Worm (Caenorhabditis elegans): ENCODE data around the gene glt-6.

DNA sequence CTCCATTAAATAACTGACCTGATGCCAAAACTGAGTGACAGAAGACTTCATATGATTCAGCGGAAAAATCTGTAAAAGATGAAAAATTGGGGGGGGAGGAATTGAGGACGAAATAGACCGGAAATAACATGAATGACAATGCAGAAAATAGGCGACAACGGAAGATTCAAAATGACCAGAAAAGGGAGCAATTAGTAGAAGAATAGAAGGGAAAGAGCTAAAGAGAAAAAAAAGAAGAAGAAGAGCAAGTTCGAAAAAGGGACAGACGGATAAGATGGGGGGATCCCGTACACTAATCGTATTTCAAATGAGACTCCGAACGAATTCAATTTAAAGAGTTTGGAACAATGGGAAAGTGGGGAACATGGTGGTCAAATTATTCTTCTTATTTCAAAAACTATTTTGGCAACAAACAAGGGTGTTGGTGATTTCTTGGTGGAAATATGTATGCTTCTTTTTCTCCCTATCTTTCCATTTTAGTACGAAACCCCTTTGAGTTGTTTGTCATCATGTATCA is 39.1 kb downstream of the glt-6 start, which contains the start of gene R05G6.10:
- no peak for TF ChIP-seq mep-1 (tag; optimal IDR thresholded peaks at IDR 0.05)
- no peak for TF ChIP-seq dve-1 (tag; optimal IDR thresholded peaks at IDR 0.05; ENCODE audit: insufficient read depth)
- no peak for TF ChIP-seq lin-15B (tag; optimal IDR thresholded peaks at IDR 0.05)
- no peak for TF ChIP-seq lir-3 (tag; optimal IDR thresholded peaks at IDR 0.05)
- no peak for TF ChIP-seq ama-1 (optimal IDR thresholded peaks at IDR 0.05)
- no peak for TF ChIP-seq php-3 (GFP tag; IDR thresholded peaks at IDR 0.05)
- TF ChIP-seq pqm-1 (tag; optimal IDR thresholded peaks at IDR 0.05): no peak
- TF ChIP-seq aly-2 (tag; optimal IDR thresholded peaks at IDR 0.05): no peak
- no peak for TF ChIP-seq lsy-2 (tag; optimal IDR thresholded peaks at IDR 0.05)
- no peak for TF ChIP-seq Y48G9A.11 (GFP tag; IDR thresholded peaks at IDR 0.05)
- TF ChIP-seq nhr-11 (tag; optimal IDR thresholded peaks at IDR 0.05): no peak
- no peak for TF ChIP-seq dpl-1 (GFP tag; optimal IDR thresholded peaks at IDR 0.05)

All from whole organism, L4 larva.